Fruit fly (Drosophila melanogaster): ENCODE data around the gene CG43317.

- TF ChIP-seq CG8478 (optimal IDR thresholded peaks at IDR 0.05): no peak
- no peak for TF ChIP-seq CTCF (optimal IDR thresholded peaks at IDR 0.05)
These were observed 39.9 kb downstream of the CG43317 start for dm6 chr3R:15794258-15794727.

Measured in S2 (cell line).